Fruit fly (Drosophila melanogaster) S2 (cell line): ENCODE measurements around the gene Rh7.

Source experiments
- CG8478 ChIP-seq: fragments of >200 bp; optimal IDR thresholded peaks from 2 replicates; lab custom pipeline; 2018
- CTCF ChIP-seq, 2 experiments: fragments of >200 bp; optimal IDR thresholded peaks; 2 replicates each; lab custom pipeline; 2018

dm6 chr3L:12162156-12162682 lies 13.1 kb downstream of the Rh7 start:
- TF ChIP-seq CG8478 (lab: Kevin White, UChicago), result no peak
- TF ChIP-seq CTCF (optimal IDR thresholded peaks at IDR 0.05; lab: Kevin White, UChicago), result no peak
